Fruit fly (Drosophila melanogaster) whole organism, wandering third instar larva: ENCODE measurements around the gene Hk.

Experiments
- Dif ChIP-seq: fragments of 200-275, 200-300 bp; sonication (Bioruptor generic); optimal IDR thresholded peaks from 2 replicates; lab custom pipeline; 2018; ENCODE audit warnings: missing biosample characterization, missing genetic modification characterization; ENCODE audit not compliant: partially characterized antibody
- GATAd ChIP-seq: sonication (Bioruptor generic); optimal IDR thresholded peaks from 2 replicates; lab custom pipeline; 2016; ENCODE audit warnings: missing biosample characterization, missing genetic modification characterization
- N ChIP-seq: fragments of >200 bp; optimal IDR thresholded peaks from 2 replicates; lab custom pipeline; 2018; ENCODE audit warnings: missing biosample characterization, missing external identifiers, missing genetic modification characterization
- fru ChIP-seq: fragments of 200-800 bp; sonication (Bioruptor generic); optimal IDR thresholded peaks from 3 replicates; lab custom pipeline; 2016; ENCODE audit warnings: missing biosample characterization, mild to moderate bottlenecking, missing genetic modification characterization
- h ChIP-seq: fragments of 200-800 bp; sonication (Bioruptor generic); optimal IDR thresholded peaks from 3 replicates; lab custom pipeline; 2016; ENCODE audit warnings: missing biosample characterization, mild to moderate bottlenecking, missing genetic modification characterization
- psq ChIP-seq: fragments of 200-800 bp; sonication (Bioruptor generic); optimal IDR thresholded peaks from 3 replicates; lab custom pipeline; 2017; ENCODE audit warnings: missing biosample characterization, mild to moderate bottlenecking, missing genetic modification characterization, moderate library complexity

DNA sequence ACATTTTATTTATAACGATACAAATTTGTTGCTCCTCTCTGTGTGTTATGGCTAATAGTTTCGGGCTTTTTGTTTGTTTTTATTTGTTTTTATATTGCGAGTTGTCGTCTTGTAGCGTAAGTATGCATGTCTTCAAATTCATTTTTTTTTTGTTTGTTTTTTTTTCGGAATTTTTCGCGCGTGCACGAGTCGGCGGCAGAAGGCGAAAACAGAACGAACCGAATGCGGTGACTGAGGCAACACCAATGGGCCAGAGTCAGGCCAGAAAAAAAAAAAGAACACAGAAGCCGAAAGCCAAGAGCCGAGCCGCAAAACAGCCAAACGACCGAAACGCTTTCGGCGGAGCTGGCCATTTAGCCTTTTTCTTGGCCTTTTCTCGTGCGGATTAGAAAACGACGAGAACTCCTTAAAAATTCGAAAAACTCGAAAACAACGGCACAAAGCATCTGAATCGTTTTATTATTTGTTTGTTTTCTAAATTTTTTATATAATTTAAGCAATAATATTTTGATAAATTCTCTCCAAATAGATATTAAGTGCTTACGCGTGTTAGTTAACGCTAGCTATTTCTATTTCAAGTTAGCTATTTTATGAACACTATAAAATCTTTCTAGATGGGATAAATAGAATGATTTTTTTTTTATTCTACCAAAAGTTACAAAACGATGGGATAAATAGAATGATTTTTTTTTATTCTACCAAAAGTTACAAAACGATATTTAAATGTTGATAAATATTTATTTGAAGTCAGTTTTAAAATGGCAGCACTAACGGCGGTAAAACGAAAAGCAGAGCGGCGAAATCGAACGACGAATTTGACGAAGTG is 26.9 kb upstream of the Hk start:
- no peak for TF ChIP-seq h (GFP tag; lab: Kevin White, UChicago)
- no peak for TF ChIP-seq fru (GFP tag; lab: Kevin White, UChicago)
- no peak for TF ChIP-seq Dif (GFP tag; lab: Kevin White, UChicago)
- TF ChIP-seq GATAd (GFP tag; lab: Kevin White, UChicago): no peak
- TF ChIP-seq N (GFP tag; lab: Kevin White, UChicago): no peak
- TF ChIP-seq psq (GFP tag; lab: Kevin White, UChicago): no peak
